Worm (Caenorhabditis elegans): Measurements from ENCODE around the gene C50B6.7.
A peak's percentile ranks its signal among the peaks of the same experiment; 100 is the strongest.

The C50B6.7 gene

ce11 chrV:13335883-13336419 lies 11.2 kb upstream of the C50B6.7 start, which contains the start of gene C50B6.9:
Gene C50B6.9 (plus strand): TSS chrV:13336369.
- TF ChIP-seq hlh-30 (tag; optimal IDR thresholded peaks at IDR 0.05; ENCODE audit: insufficient read depth) (peak; percentile 1), ceh-30 (tag; optimal IDR thresholded peaks at IDR 0.05) (no peak)

ce11 chrV:13334447-13334846 lies 9.7 kb upstream of the C50B6.7 start:
- TF ChIP-seq C08G9.2 (tag; optimal IDR thresholded peaks at IDR 0.05) (no peak), ceh-34 (tag; optimal IDR thresholded peaks at IDR 0.05) (no peak), ceh-48 (tag; optimal IDR thresholded peaks at IDR 0.05) (no peak), pat-9 (tag; optimal IDR thresholded peaks at IDR 0.05) (no peak), unc-55 (GFP tag; optimal IDR thresholded peaks at IDR 0.05) (no peak), fax-1 (tag; optimal IDR thresholded peaks at IDR 0.05) (no peak), K02D7.2 (tag; optimal IDR thresholded peaks at IDR 0.05) (no peak), tbx-2 (tag; optimal IDR thresholded peaks at IDR 0.05) (no peak), che-1 (tag; optimal IDR thresholded peaks at IDR 0.05) (no peak), eyg-1 (tag; optimal IDR thresholded peaks at IDR 0.05) (no peak), pha-2 (tag; optimal IDR thresholded peaks at IDR 0.05) (no peak), ztf-16 (tag; optimal IDR thresholded peaks at IDR 0.05) (no peak), dve-1 (tag; optimal IDR thresholded peaks at IDR 0.05) (no peak), ceh-9 (tag; optimal IDR thresholded peaks at IDR 0.05) (no peak), ceh-18 (tag; optimal IDR thresholded peaks at IDR 0.05) (no peak), sox-2 (GFP tag; IDR thresholded peaks at IDR 0.05) (no peak), rnt-1 (tag; optimal IDR thresholded peaks at IDR 0.05) (no peak), elt-2 (tag; optimal IDR thresholded peaks at IDR 0.05) (no peak), hlh-30 (tag; optimal IDR thresholded peaks at IDR 0.05; ENCODE audit: insufficient read depth) (no peak), ceh-30 (tag; optimal IDR thresholded peaks at IDR 0.05) (no peak)

- no peak for TF ChIP-seq fkh-6 (tag; optimal IDR thresholded peaks at IDR 0.05)
- TF ChIP-seq madf-2 (tag; optimal IDR thresholded peaks at IDR 0.05): no peak
- TF ChIP-seq lim-6 (tag; optimal IDR thresholded peaks at IDR 0.05): no peak
- no peak for TF ChIP-seq nhr-11 (tag; optimal IDR thresholded peaks at IDR 0.05)
- no peak for TF ChIP-seq ceh-22 (tag; optimal IDR thresholded peaks at IDR 0.05)
- TF ChIP-seq pqm-1 (tag; optimal IDR thresholded peaks at IDR 0.05): no peak
- TF ChIP-seq hlh-13 (GFP tag; optimal IDR thresholded peaks at IDR 0.05): no peak
These were observed 8.8 kb upstream of the C50B6.7 start, which contains the start of gene nhr-168 for ce11 chrV:13333386-13334180. Gene nhr-168 (minus strand): TSS chrV:13333871.

ce11 chrV:13330919-13331318 lies 6.1 kb upstream of the C50B6.7 start, which contains the start of gene nhr-129:
Gene nhr-129 (minus strand): TSS chrV:13331019.
- TF ChIP-seq unc-86 (tag; optimal IDR thresholded peaks at IDR 0.05) (no peak), mec-3 (tag; optimal IDR thresholded peaks at IDR 0.05; ENCODE audit: borderline replicate concordance) (no peak), F13H6.1 (tag; optimal IDR thresholded peaks at IDR 0.05) (no peak), nfya-1 (tag; optimal IDR thresholded peaks at IDR 0.05) (no peak), K09A11.1 (tag; optimal IDR thresholded peaks at IDR 0.05; ENCODE audit: insufficient read depth) (no peak), pqm-1 (tag; optimal IDR thresholded peaks at IDR 0.05) (no peak), pat-9 (tag; optimal IDR thresholded peaks at IDR 0.05) (no peak), dve-1 (tag; optimal IDR thresholded peaks at IDR 0.05) (no peak), T23F11.4 (GFP tag; optimal IDR thresholded peaks at IDR 0.05) (no peak), tbx-7 (tag; optimal IDR thresholded peaks at IDR 0.05) (no peak), pha-2 (tag; optimal IDR thresholded peaks at IDR 0.05) (no peak), tbx-2 (tag; optimal IDR thresholded peaks at IDR 0.05) (no peak), ceh-19 (GFP tag; optimal IDR thresholded peaks at IDR 0.05) (no peak), ahr-1 (tag; optimal IDR thresholded peaks at IDR 0.05) (no peak), pros-1 (tag; optimal IDR thresholded peaks at IDR 0.05) (no peak), C08G9.2 (tag; optimal IDR thresholded peaks at IDR 0.05) (no peak), Y22D7AL.16 (tag; optimal IDR thresholded peaks at IDR 0.05) (no peak), ceh-22 (tag; optimal IDR thresholded peaks at IDR 0.05) (no peak), ceh-45 (GFP tag; IDR thresholded peaks at IDR 0.05) (no peak), ceh-9 (tag; optimal IDR thresholded peaks at IDR 0.05) (no peak)

All from whole organism, late embryonic.